Worm (Caenorhabditis elegans): ENCODE results near the gene T28D6.4.

T28D6.4 gene

DNA sequence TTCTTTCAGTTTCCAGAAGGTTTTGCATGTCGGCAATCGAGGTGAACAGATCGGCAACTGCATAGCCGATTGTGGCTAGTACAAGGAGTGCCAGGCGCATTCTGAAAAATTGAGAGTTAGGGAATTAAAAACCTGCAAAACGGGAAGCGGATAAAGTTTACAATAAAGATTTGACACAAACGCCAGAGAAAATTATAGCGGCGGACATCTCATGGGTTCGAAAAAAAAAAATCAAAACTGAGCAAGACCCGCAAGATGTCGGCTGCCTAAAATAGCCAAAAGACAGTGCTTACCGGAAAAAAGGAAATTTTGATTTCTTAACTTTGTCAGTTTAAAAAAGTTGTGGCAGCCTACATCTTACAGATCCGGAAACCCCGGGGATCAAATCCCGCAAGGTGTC is 17.6 kb downstream of the T28D6.4 start, which contains the start of gene dpy-18:
Gene dpy-18 (minus strand): TSS at position 101 of the 400 bp plus-strand sequence.
- TF ChIP-seq hrde-1 (tag; optimal IDR thresholded peaks at IDR 0.05; ENCODE audit: borderline replicate concordance) (no peak), madf-8 (GFP tag; conservative IDR thresholded peaks at IDR 0.05) (no peak), D2030.7 (GFP tag; IDR thresholded peaks at IDR 0.05) (no peak), akir-1 (GFP tag; optimal IDR thresholded peaks at IDR 0.05) (no peak), aptf-2 (GFP tag; conservative IDR thresholded peaks at IDR 0.05) (no peak), F23B12.7 (tag; optimal IDR thresholded peaks at IDR 0.05; ENCODE audit: insufficient read depth) (no peak), nfyb-1 (GFP tag; IDR thresholded peaks at IDR 0.05) (no peak), Y53F4B.3 (GFP tag; IDR thresholded peaks at IDR 0.05) (no peak), F52B5.7 (tag; optimal IDR thresholded peaks at IDR 0.05) (no peak), Y53G8AR.9 (GFP tag; conservative IDR thresholded peaks at IDR 0.05) (no peak), rcor-1 (GFP tag; IDR thresholded peaks at IDR 0.05) (no peak), lir-1 (GFP tag; conservative IDR thresholded peaks at IDR 0.05) (no peak), xnd-1 (tag; optimal IDR thresholded peaks at IDR 0.05) (no peak)

DNA sequence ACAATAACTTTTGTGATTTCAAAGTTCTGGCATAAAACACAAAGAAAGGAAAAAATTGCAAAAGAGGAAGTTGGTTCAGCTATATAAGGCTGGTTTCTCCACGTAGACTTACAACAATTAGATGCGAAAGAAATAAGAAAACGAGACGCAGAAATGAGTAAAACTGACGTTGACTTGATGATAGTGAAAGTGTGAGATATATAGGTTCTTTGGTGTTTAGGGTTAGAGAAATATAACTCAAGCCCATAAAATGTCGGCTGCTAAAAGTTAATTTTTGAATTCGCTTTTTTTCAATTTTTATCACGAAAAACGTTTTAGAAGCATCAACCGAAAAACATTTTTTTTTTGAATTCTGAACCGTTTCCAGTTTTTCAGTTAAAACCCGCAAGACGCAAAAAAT is 18.2 kb downstream of the T28D6.4 start:
- TF ChIP-seq B0035.1 (tag; optimal IDR thresholded peaks at IDR 0.05) (no peak), snpc-4 (GFP tag; optimal IDR thresholded peaks at IDR 0.05) (no peak), snpc-4 (tag; optimal IDR thresholded peaks at IDR 0.05) (peak in 1 of 4 experiments; percentile 16), madf-3 (GFP tag; IDR thresholded peaks at IDR 0.05) (no peak), ztf-28 (GFP tag; IDR thresholded peaks at IDR 0.05) (no peak)

DNA sequence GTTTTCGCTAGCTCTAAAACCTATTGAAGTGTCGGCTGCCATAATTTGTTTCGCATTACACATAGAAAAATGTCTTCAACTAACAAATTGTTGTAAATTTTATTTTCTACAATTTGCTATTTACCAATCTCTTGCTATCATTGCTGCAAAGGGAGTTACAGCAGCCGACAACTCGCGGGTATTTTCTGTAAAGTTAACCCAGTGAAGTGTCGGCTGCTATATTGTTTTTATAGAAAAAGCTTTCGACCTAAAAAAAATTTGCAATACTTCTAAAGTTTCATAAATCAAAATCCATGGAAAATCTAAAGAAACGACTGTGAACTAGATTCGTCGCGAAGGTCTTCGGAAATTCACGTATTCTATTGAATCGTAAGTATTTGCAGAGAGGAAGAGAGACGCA is 18.7 kb downstream of the T28D6.4 start:
- TF ChIP-seq madf-10 (tag; optimal IDR thresholded peaks at IDR 0.05) (no peak), snpc-4 (GFP tag; optimal IDR thresholded peaks at IDR 0.05) (no peak), snpc-4 (tag; optimal IDR thresholded peaks at IDR 0.05) (peak in 3 of 4 experiments; percentile 52 to 76 (median 60)), zfh-2 (GFP tag; conservative IDR thresholded peaks at IDR 0.05) (no peak)

DNA sequence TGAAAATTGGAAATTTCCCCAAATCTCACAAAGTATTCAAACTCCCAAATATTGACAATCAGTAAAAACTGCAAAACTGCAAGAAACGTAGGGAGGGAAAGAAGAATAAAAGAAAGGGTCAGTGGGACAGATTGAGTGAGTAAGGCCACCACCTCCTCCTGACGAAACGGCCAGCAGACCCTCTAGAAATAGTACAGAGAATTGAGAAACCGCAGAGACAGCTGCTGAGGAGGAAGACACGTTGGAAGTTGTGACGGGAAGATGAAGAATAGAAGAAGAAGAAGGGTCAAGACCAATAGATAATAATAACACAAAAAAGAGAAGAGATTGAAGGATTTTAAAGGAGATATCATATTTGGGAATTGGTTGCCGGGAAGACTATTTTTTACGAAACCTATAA is 20.3 kb downstream of the T28D6.4 start:
- TF ChIP-seq hmg-1.2 (GFP tag; IDR thresholded peaks at IDR 0.05) = peak; percentile 78
- TF ChIP-seq F22D6.2 (tag; optimal IDR thresholded peaks at IDR 0.05) = no peak
- peak; percentile 54 to 80 for TF ChIP-seq let-607 (tag; optimal IDR thresholded peaks at IDR 0.05)

DNA sequence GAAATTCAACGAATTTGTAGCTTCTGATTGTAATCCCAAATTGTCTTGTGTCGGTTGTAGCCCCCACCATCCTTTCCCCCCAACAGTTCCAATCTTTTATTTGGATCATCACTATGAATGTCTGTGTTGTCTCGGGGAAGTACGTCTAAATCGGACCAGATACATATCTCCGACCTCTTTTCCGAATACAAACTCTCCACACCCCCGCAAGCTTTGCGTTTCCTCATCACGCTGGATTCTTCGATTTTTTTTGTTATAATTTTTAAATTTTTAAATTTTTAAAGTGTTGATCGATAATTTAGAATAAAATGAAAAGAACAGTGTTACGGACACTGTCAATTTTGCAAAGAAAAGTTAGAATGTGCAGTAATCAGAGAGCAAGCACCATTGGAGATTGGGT is 21.7 kb downstream of the T28D6.4 start, which contains the start of gene subs-4:
Gene subs-4 (plus strand): TSS at position 301 of the 400 bp plus-strand sequence.
- TF ChIP-seq mxl-1 (tag; optimal IDR thresholded peaks at IDR 0.05) (no peak), tbp1 (GFP tag; optimal IDR thresholded peaks at IDR 0.05) (no peak), Y56A3A.18 (GFP tag; IDR thresholded peaks at IDR 0.05) (no peak), pha-4 (tag; optimal IDR thresholded peaks at IDR 0.05) (no peak), hmg-1.2 (GFP tag; IDR thresholded peaks at IDR 0.05) (no peak), unc-130 (GFP tag; optimal IDR thresholded peaks at IDR 0.05) (no peak), hlh-26 (GFP tag; conservative IDR thresholded peaks at IDR 0.05) (no peak), zfh-2 (GFP tag; conservative IDR thresholded peaks at IDR 0.05) (no peak), chd-7 (tag; optimal IDR thresholded peaks at IDR 0.05) (no peak), nhr-90 (tag; optimal IDR thresholded peaks at IDR 0.05) (no peak), let-526 (GFP tag; IDR thresholded peaks at IDR 0.05) (no peak), gei-17 (GFP tag; optimal IDR thresholded peaks at IDR 0.05) (no peak), F22D6.2 (tag; optimal IDR thresholded peaks at IDR 0.05) (no peak), nhr-179 (tag; optimal IDR thresholded peaks at IDR 0.05) (no peak), K12H6.12 (tag; optimal IDR thresholded peaks at IDR 0.05) (no peak), hsf-1 (GFP tag; IDR thresholded peaks at IDR 0.05) (no peak)
